Worm (Caenorhabditis elegans) whole organism, mixed stage, embryonic: Measurements from ENCODE around the gene nhr-60.

Source experiments
- blmp-1 ChIP-seq: fragments of 150-350 bp; optimal IDR thresholded peaks from 2 replicates; lab custom pipeline; 2014; ENCODE audit warnings: missing biosample characterization, missing genetic modification characterization
- ceh-39 ChIP-seq: fragments of 150-350 bp; optimal IDR thresholded peaks from 2 replicates; lab custom pipeline; 2014; ENCODE audit warnings: missing biosample characterization, missing genetic modification characterization
- hlh-1 ChIP-seq: fragments of 150-350 bp; optimal IDR thresholded peaks from 2 replicates; lab custom pipeline; 2014; ENCODE audit warnings: missing biosample characterization, missing genetic modification reagents, missing genetic modification characterization
- lsy-2 ChIP-seq: fragments of 150-350 bp; optimal IDR thresholded peaks from 2 replicates; lab custom pipeline; 2014; ENCODE audit warnings: missing biosample characterization, missing genetic modification characterization
- nhr-12 ChIP-seq: fragments of 150-350 bp; optimal IDR thresholded peaks from 2 replicates; lab custom pipeline; 2014; ENCODE audit warnings: missing biosample characterization, missing genetic modification characterization
- pha-4 ChIP-seq: fragments of 150-350 bp; optimal IDR thresholded peaks from 2 replicates; lab custom pipeline; 2018; ENCODE audit warnings: missing biosample characterization, missing genetic modification reagents, missing genetic modification characterization
- unc-39 ChIP-seq: fragments of 150-350 bp; optimal IDR thresholded peaks from 2 replicates; lab custom pipeline; 2014; ENCODE audit warnings: missing biosample characterization, missing genetic modification characterization
- unc-62 ChIP-seq: fragments of 150-350 bp; optimal IDR thresholded peaks from 2 replicates; lab custom pipeline; 2014; ENCODE audit warnings: missing biosample characterization, missing genetic modification reagents, missing genetic modification characterization

DNA sequence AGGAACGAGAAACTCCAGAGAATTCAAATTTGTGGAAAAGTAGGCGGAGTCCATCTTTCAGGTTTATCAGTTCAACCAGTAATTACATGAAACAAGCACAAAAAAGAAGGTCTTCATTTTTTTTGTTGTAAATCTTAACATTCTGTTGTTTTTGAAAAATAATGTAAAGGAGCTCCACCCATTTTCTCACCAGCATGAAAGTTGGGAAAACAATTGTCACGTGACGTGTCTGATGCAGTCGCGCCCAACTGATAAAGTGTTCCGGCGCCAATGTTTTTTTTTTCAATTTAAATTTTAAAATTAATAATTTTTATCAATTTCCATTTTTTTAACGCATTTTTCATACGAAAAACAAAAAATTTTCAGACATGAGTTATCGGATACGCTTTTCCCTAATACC, 4.0 kb downstream of the nhr-60 start, which contains the start of gene F57A10.4:
- TF ChIP-seq lsy-2 (no peak), blmp-1 (tag; lab: Kevin White, UChicago) (no peak), hlh-1 (tag; lab: Kevin White, UChicago) (no peak), unc-62 (no peak), pha-4 (tag; lab: Kevin White, UChicago) (no peak), unc-39 (tag; lab: Kevin White, UChicago) (no peak), ceh-39 (tag; lab: Kevin White, UChicago) (no peak), nhr-12 (tag; lab: Kevin White, UChicago) (no peak)
